Worm (Caenorhabditis elegans) whole organism, early embryonic: ENCODE results near the gene sra-36.

Experiments
- F13C5.2 ChIP-seq: sonication (generic microtip); optimal IDR thresholded peaks from 2 replicates; lab custom pipeline; 2017; ENCODE audit warnings: mild to moderate bottlenecking, missing genetic modification characterization, inconsistent platforms, missing compliant biosample characterization
- ama-1 ChIP-seq: fragments of 150-350 bp; optimal IDR thresholded peaks from 2 replicates; lab custom pipeline; 2014
- ets-7 ChIP-seq: sonication (generic microtip); optimal IDR thresholded peaks from 2 replicates; lab custom pipeline; 2016; ENCODE audit warnings: missing genotype, missing genetic modification characterization, missing compliant biosample characterization
- flt-1 ChIP-seq: fragments of 200-800 bp; sonication (Bioruptor generic); IDR thresholded peaks from 2 replicates; pipeline ENCODE4 v1.3.6; 2022; ENCODE audit warnings: missing genetic modification characterization, missing compliant biosample characterization
- hmbx-1 ChIP-seq: sonication (generic microtip); optimal IDR thresholded peaks from 2 replicates; lab custom pipeline; 2016; ENCODE audit warnings: mild to moderate bottlenecking, missing genetic modification characterization, missing compliant biosample characterization
- hnd-1 ChIP-seq: sonication (generic microtip); optimal IDR thresholded peaks from 2 replicates; lab custom pipeline; 2016; ENCODE audit warnings: missing genetic modification characterization, missing compliant biosample characterization
- sea-1 ChIP-seq: fragments of 200-800 bp; sonication (Bioruptor generic); conservative IDR thresholded peaks from 2 replicates; pipeline ENCODE4 v1.3.6; 2022; ENCODE audit warnings: missing genetic modification characterization, missing compliant biosample characterization
- tbx-11 ChIP-seq: fragments of 200-800 bp; sonication (Bioruptor generic); IDR thresholded peaks from 2 replicates; pipeline ENCODE4 v1.3.6; 2022; ENCODE audit warnings: missing genetic modification characterization, missing compliant biosample characterization
- tbx-37 ChIP-seq: fragments of 200-800 bp; sonication (Bioruptor generic); conservative IDR thresholded peaks from 2 replicates; pipeline ENCODE4 v1.3.6; 2022; ENCODE audit warnings: missing genetic modification reagents, missing genetic modification characterization, missing compliant biosample characterization

- TF ChIP-seq flt-1 (GFP tag; lab: Robert Waterston, UW) = no peak
- no peak for TF ChIP-seq tbx-37 (GFP tag; lab: Robert Waterston, UW)
- no peak for TF ChIP-seq ama-1
- TF ChIP-seq hmbx-1 (tag; lab: Kevin White, UChicago) = no peak
- TF ChIP-seq tbx-11 (GFP tag; lab: Robert Waterston, UW) = no peak
- no peak for TF ChIP-seq hnd-1 (tag; lab: Kevin White, UChicago)
- no peak for TF ChIP-seq sea-1
- TF ChIP-seq F13C5.2 = no peak
- no peak for TF ChIP-seq ets-7 (tag; lab: Kevin White, UChicago)
Observed at ce11 chrII:4575579-4575978, 35.0 kb upstream of the sra-36 start.
